Worm (Caenorhabditis elegans) whole organism, early embryonic: Measurements from ENCODE around the gene F13E9.11.
A peak's percentile ranks its signal among the peaks of the same experiment; 100 is the strongest.

Source experiments
- B0310.2 ChIP-seq: sonication (generic microtip); optimal IDR thresholded peaks from 2 replicates; lab custom pipeline; 2016; ENCODE audit warnings: mild to moderate bottlenecking, missing genetic modification characterization, missing compliant biosample characterization
- F13C5.2 ChIP-seq: sonication (generic microtip); optimal IDR thresholded peaks from 2 replicates; lab custom pipeline; 2017; ENCODE audit warnings: mild to moderate bottlenecking, missing genetic modification characterization, inconsistent platforms, missing compliant biosample characterization
- aly-1 ChIP-seq: sonication (generic microtip); optimal IDR thresholded peaks from 2 replicates; lab custom pipeline; 2016; ENCODE audit warnings: missing genetic modification characterization, missing compliant biosample characterization
- ama-1 ChIP-seq: fragments of 150-350 bp; optimal IDR thresholded peaks from 2 replicates; lab custom pipeline; 2014
- ceh-13 ChIP-seq: fragments of 200-800 bp; sonication (Bioruptor generic); optimal IDR thresholded peaks from 2 replicates; lab custom pipeline; 2018; ENCODE audit warnings: mild to moderate bottlenecking, missing genetic modification characterization, missing compliant biosample characterization
- ceh-36 ChIP-seq: sonication (generic microtip); optimal IDR thresholded peaks from 2 replicates; lab custom pipeline; 2016; ENCODE audit warnings: missing genetic modification characterization, inconsistent platforms, missing compliant biosample characterization
- ets-7 ChIP-seq: sonication (generic microtip); optimal IDR thresholded peaks from 2 replicates; lab custom pipeline; 2016; ENCODE audit warnings: missing genotype, missing genetic modification characterization, missing compliant biosample characterization
- flt-1 ChIP-seq: fragments of 200-800 bp; sonication (Bioruptor generic); IDR thresholded peaks from 2 replicates; pipeline ENCODE4 v1.3.6; 2022; ENCODE audit warnings: missing genetic modification characterization, missing compliant biosample characterization
- hmbx-1 ChIP-seq: sonication (generic microtip); optimal IDR thresholded peaks from 2 replicates; lab custom pipeline; 2016; ENCODE audit warnings: mild to moderate bottlenecking, missing genetic modification characterization, missing compliant biosample characterization
- hmg-4 ChIP-seq: fragments of 200-800 bp; sonication (Bioruptor generic); optimal IDR thresholded peaks from 2 replicates; lab custom pipeline; 2018; ENCODE audit warnings: mild to moderate bottlenecking, missing genetic modification characterization, missing compliant biosample characterization
- hnd-1 ChIP-seq: sonication (generic microtip); optimal IDR thresholded peaks from 2 replicates; lab custom pipeline; 2016; ENCODE audit warnings: missing genetic modification characterization, missing compliant biosample characterization
- pes-1 ChIP-seq: fragments of 200-800 bp; sonication (Bioruptor generic); IDR thresholded peaks from 2 replicates; pipeline ENCODE4 v1.3.6; 2022; ENCODE audit warnings: missing genetic modification reagents, missing genetic modification characterization, missing compliant biosample characterization
- scrt-1 ChIP-seq: fragments of 200-800 bp; sonication (Bioruptor generic); IDR thresholded peaks from 2 replicates; pipeline ENCODE4 v1.3.6; 2022; ENCODE audit warnings: missing genetic modification characterization, missing compliant biosample characterization
- sea-1 ChIP-seq: fragments of 200-800 bp; sonication (Bioruptor generic); conservative IDR thresholded peaks from 2 replicates; pipeline ENCODE4 v1.3.6; 2022; ENCODE audit warnings: missing genetic modification characterization, missing compliant biosample characterization
- tbx-11 ChIP-seq: fragments of 200-800 bp; sonication (Bioruptor generic); IDR thresholded peaks from 2 replicates; pipeline ENCODE4 v1.3.6; 2022; ENCODE audit warnings: missing genetic modification characterization, missing compliant biosample characterization
- tbx-37 ChIP-seq: fragments of 200-800 bp; sonication (Bioruptor generic); conservative IDR thresholded peaks from 2 replicates; pipeline ENCODE4 v1.3.6; 2022; ENCODE audit warnings: missing genetic modification reagents, missing genetic modification characterization, missing compliant biosample characterization
- tra-4 ChIP-seq: sonication (generic microtip); optimal IDR thresholded peaks from 2 replicates; lab custom pipeline; 2017; ENCODE audit warnings: missing genetic modification characterization, missing compliant biosample characterization

F13E9.11 gene

DNA sequence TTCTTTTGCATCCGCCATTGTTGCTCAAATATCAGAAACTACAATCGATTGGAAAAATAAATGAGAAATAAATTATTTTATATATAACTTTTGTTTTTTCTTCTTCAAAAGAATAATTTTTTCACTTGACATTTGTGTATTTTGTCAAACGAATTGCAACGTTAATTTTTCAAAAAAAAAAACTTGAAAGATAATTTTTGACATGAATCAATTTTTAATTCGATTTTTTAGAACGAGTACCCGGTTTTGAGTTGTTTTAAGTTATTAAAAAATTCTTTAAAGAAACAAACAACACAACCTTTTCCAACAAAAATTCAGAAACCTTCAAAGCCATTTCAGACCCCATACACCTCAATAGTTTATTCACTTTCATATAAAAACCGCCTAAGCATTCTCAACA is 15.3 kb upstream of the F13E9.11 start, which contains the start of gene F13E9.5:
Gene F13E9.5 (minus strand): TSS at position 101 of the 400 bp plus-strand sequence.
- TF ChIP-seq tbx-37 (no peak), F13C5.2 (tag; lab: Kevin White, UChicago) (no peak)

DNA sequence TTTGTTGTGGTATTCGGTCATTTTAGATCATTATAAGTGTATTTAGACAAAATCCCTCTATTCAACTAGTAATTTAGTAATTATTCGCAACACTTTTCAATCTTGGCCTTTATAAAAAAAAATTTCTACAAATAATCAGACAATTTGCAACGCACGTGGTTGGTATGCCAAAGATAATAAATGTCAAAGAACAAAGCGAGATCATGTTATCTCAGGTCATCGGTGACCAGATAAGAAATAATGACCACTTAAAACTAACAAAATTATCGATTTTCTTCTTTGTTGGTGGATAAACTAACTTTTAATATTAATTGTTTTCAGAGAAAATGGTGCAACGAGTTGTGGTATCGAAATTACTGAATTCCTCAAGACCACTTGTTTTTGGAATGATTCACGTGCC is 12.3 kb upstream of the F13E9.11 start, which contains the start of gene F13E9.13:
Gene F13E9.13 (plus strand): TSS at position 317 of the 400 bp plus-strand sequence.
- TF ChIP-seq ceh-13 (GFP tag; lab: Kevin White, UChicago) (no peak), hnd-1 (tag; lab: Kevin White, UChicago) (no peak), ets-7 (tag; lab: Kevin White, UChicago) (no peak), hmbx-1 (tag; lab: Kevin White, UChicago) (no peak), tbx-11 (GFP tag; lab: Robert Waterston, UW) (no peak), hmg-4 (GFP tag; lab: Kevin White, UChicago) (no peak), ceh-36 (tag; lab: Kevin White, UChicago) (no peak), flt-1 (GFP tag; lab: Robert Waterston, UW) (no peak), F13C5.2 (tag; lab: Kevin White, UChicago) (no peak), sea-1 (no peak), tra-4 (tag; lab: Kevin White, UChicago) (no peak), aly-1 (no peak), pes-1 (no peak), tbx-37 (no peak), ama-1 (no peak), B0310.2 (tag; lab: Kevin White, UChicago) (no peak), scrt-1 (no peak)

DNA sequence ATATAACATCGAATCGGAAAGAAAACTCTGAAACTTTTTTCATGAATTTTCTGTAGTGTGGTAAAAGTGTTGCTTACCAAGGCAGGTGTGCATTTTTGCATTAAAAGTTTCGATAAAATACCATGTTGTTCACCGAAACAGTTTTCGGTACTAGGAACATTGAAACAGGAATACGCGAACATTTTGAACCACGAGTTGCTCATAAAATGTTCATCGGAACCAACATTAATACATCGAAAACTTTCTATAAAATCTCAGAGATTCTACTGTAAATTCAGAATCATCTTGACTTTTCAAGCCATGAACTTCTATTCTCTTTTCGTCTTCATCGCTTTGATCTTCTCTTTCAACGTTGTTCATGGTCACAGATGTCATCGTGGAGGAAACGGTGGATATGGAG is 11.3 kb upstream of the F13E9.11 start, which contains the start of gene fipr-15:
Gene fipr-15 (plus strand): TSS at position 301 of the 400 bp plus-strand sequence.
- no peak for TF ChIP-seq ets-7 (tag; lab: Kevin White, UChicago)
- no peak for TF ChIP-seq F13C5.2 (tag; lab: Kevin White, UChicago)
- no peak for TF ChIP-seq tra-4 (tag; lab: Kevin White, UChicago)
- no peak for TF ChIP-seq sea-1
- no peak for TF ChIP-seq hmbx-1 (tag; lab: Kevin White, UChicago)
- TF ChIP-seq scrt-1: no peak
- no peak for TF ChIP-seq ama-1
- no peak for TF ChIP-seq hmg-4 (GFP tag; lab: Kevin White, UChicago)
- TF ChIP-seq pes-1: no peak
- TF ChIP-seq flt-1 (GFP tag; lab: Robert Waterston, UW): no peak
- no peak for TF ChIP-seq aly-1
- no peak for TF ChIP-seq tbx-11 (GFP tag; lab: Robert Waterston, UW)
- no peak for TF ChIP-seq B0310.2 (tag; lab: Kevin White, UChicago)
- TF ChIP-seq ceh-36 (tag; lab: Kevin White, UChicago): no peak
- TF ChIP-seq ceh-13 (GFP tag; lab: Kevin White, UChicago): no peak

DNA sequence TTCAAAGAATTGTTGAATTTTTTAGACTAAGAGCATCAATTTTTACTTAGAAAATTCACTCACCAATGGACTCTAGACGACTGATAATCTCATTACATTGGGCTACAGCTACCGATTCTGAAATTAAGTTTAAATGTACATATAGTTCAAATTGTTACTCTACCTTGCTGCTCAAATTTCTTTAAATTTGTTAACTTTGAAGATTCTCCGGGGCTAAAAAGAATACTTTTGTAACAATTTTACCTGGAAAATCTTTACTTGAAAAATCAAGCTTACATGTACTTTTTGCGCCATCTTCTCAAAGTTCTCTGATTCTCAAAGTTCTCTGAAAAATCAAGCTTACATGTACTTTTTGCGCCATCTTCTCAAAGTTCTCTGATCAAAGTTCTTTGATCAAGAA is 10.6 kb upstream of the F13E9.11 start, which contains the start of gene sdz-13:
Gene sdz-13 (minus strand): TSS at position 101 of the 400 bp plus-strand sequence.
- TF ChIP-seq aly-1: no peak
- TF ChIP-seq pes-1: no peak
- TF ChIP-seq hnd-1 (tag; lab: Kevin White, UChicago): no peak

DNA sequence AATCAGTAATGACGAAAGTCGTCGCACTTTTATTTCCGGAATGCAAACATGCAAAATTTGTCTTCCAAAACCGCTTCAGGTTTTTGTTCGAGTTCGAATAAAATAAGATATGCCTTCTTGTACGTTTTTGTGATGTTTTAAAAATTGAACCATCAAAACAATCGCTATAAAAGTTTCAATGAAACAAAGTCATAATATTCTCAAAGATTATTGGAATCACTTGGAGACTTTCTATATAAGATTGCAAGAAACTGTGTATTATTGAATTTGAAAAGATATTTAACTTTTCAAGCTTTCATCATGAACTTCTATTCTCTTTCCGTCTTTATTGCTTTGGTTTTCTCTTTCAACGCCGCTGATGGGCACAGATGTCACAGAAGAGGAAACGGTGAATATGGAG is 7.9 kb upstream of the F13E9.11 start, which contains the start of gene fipr-14:
Gene fipr-14 (plus strand): TSS at position 301 of the 400 bp plus-strand sequence.
- TF ChIP-seq hmbx-1 (tag; lab: Kevin White, UChicago): no peak
- TF ChIP-seq aly-1: no peak
- no peak for TF ChIP-seq tbx-37

DNA sequence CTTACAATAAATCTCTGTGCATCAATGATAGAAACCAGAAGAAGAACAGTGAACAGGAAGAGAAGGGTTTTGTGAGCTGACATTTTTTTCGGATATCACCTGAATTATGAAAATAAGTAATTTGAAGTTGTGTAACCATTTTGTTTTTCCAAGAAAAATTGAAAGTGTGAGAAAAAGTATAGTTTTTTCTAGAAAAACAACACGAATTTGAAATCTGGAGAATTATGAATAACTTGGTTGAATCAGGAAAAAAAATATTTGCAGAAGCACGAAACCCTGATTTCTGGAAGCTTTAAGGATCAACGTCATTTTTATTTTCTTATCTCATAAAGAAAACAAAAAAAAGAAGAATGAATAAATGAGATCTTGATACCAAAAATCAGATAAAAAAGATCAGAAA is 5.6 kb upstream of the F13E9.11 start, which contains the start of gene F13E9.12:
Gene F13E9.12 (minus strand): TSS at position 101 of the 400 bp plus-strand sequence.
- TF ChIP-seq sea-1: no peak
- no peak for TF ChIP-seq hmbx-1 (tag; lab: Kevin White, UChicago)
- no peak for TF ChIP-seq ceh-13 (GFP tag; lab: Kevin White, UChicago)
- TF ChIP-seq pes-1: no peak
- no peak for TF ChIP-seq aly-1
- TF ChIP-seq tra-4 (tag; lab: Kevin White, UChicago): no peak
- no peak for TF ChIP-seq flt-1 (GFP tag; lab: Robert Waterston, UW)
- no peak for TF ChIP-seq F13C5.2 (tag; lab: Kevin White, UChicago)
- no peak for TF ChIP-seq tbx-11 (GFP tag; lab: Robert Waterston, UW)
- no peak for TF ChIP-seq ets-7 (tag; lab: Kevin White, UChicago)
- TF ChIP-seq ceh-36 (tag; lab: Kevin White, UChicago): no peak
- TF ChIP-seq ama-1: no peak
- TF ChIP-seq hmg-4 (GFP tag; lab: Kevin White, UChicago): no peak
- TF ChIP-seq scrt-1: no peak

DNA sequence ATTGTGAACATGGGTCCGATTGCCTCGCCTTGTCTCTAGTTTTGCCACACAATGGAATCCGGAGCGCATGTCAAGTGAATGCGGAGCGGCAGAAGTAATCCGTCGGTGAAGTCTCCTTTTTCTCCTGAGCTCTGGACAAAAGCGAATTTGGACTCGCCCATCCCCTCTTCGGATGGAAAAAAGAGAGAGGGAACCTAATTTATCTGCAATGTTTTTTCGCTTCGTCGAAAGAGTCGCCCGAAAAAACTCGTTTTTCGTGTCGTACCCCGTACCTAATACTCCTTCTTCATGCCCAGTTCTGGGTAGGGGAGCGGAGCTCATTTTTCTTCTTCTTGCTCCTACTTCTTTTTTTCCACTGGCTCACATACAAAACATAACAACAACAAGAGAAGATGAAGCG is 1.2 kb upstream of the F13E9.11 start:
- TF ChIP-seq aly-1: no peak
- no peak for TF ChIP-seq ceh-13 (GFP tag; lab: Kevin White, UChicago)
- TF ChIP-seq F13C5.2 (tag; lab: Kevin White, UChicago): no peak
- no peak for TF ChIP-seq B0310.2 (tag; lab: Kevin White, UChicago)
- no peak for TF ChIP-seq tbx-37

DNA sequence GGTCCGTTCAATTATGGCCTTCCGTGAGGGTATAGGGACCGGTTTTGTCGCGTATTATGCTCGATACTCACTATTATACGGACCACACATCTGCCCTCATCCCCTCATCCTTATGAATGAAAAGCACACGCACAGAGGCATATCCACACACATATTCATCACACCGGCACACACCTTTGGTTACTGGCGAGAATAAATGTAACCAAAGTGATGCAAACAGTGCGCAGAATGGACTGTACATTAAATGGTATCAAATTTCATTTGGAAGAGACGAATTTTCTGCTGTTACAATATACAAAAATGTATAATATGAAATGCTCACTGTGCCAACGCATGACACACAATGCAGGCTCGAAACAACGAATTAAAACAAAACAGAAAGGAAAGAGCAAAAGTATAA is 707 bp upstream of the F13E9.11 start:
- TF ChIP-seq hmg-4 (GFP tag; lab: Kevin White, UChicago): peak; percentile 21
- TF ChIP-seq sea-1: no peak
- TF ChIP-seq flt-1 (GFP tag; lab: Robert Waterston, UW): 0 out of 2 replicates have a peak, but pooled peaks have one; percentile 43
